Fruit fly (Drosophila melanogaster): ENCODE measurements around the gene CG32085.

CG32085 gene

dm6 chr3L:11683819-11684521 is 3.8 kb upstream of the CG32085 start, which contains the start of gene Sugb (continued):
- no peak for TF ChIP-seq CG10274 (GFP tag; optimal IDR thresholded peaks at IDR 0.05)
- TF ChIP-seq ind (GFP tag; optimal IDR thresholded peaks at IDR 0.05): peak; percentile 1
- no peak for TF ChIP-seq ara (GFP tag; IDR thresholded peaks at IDR 0.05)
- TF ChIP-seq gem (tag; optimal IDR thresholded peaks at IDR 0.05): peak; percentile 77
- TF ChIP-seq CG1529 (GFP tag; optimal IDR thresholded peaks at IDR 0.05): no peak
- TF ChIP-seq CG12155 (GFP tag; optimal IDR thresholded peaks at IDR 0.05): peak; percentile 71
- no peak for TF ChIP-seq Stat92E (GFP tag; optimal IDR thresholded peaks at IDR 0.05)
- TF ChIP-seq Neu2 (GFP tag; optimal IDR thresholded peaks at IDR 0.05; ENCODE audit: borderline replicate concordance): no peak
- TF ChIP-seq CG4730 (GFP tag; IDR thresholded peaks at IDR 0.05): peak; percentile 7; the same call in 1 of the 2 replicates
- TF ChIP-seq CG2120 (GFP tag; optimal IDR thresholded peaks at IDR 0.05): peak; percentile 91
- TF ChIP-seq sqz (GFP tag; optimal IDR thresholded peaks at IDR 0.05): peak; percentile 96
- TF ChIP-seq CG12236 (GFP tag; optimal IDR thresholded peaks at IDR 0.05): no peak
- no peak for TF ChIP-seq Dip2 (GFP tag; IDR thresholded peaks at IDR 0.05)
- TF ChIP-seq stwl (tag; optimal IDR thresholded peaks at IDR 0.05): no peak
- no peak for TF ChIP-seq emc (GFP tag; optimal IDR thresholded peaks at IDR 0.05)
- TF ChIP-seq Dbx (GFP tag; IDR thresholded peaks at IDR 0.05): no peak
- peak; percentile 20 for TF ChIP-seq CG2712 (tag; optimal IDR thresholded peaks at IDR 0.05)
- TF ChIP-seq dpn (GFP tag; optimal IDR thresholded peaks at IDR 0.05): peak; percentile 58 to 73
- TF ChIP-seq bowl (GFP tag; IDR thresholded peaks at IDR 0.05): no peak
- TF ChIP-seq trem (tag; optimal IDR thresholded peaks at IDR 0.05): peak; percentile 39
- TF ChIP-seq C15 (GFP tag; IDR thresholded peaks at IDR 0.05): no peak
- peak; percentile 27 for TF ChIP-seq Hmx (GFP tag; optimal IDR thresholded peaks at IDR 0.05)
- peak; percentile 4 for TF ChIP-seq CG8089 (GFP tag; optimal IDR thresholded peaks at IDR 0.05)
- peak; percentile 57 for TF ChIP-seq Nf-YB (GFP tag; optimal IDR thresholded peaks at IDR 0.05)
- no peak; the same call in 1 of the 2 replicates for TF ChIP-seq sisA (GFP tag; IDR thresholded peaks at IDR 0.05)
- no peak for TF ChIP-seq gt (GFP tag; IDR thresholded peaks at IDR 0.05)
- no peak for TF ChIP-seq CG17186 (GFP tag; optimal IDR thresholded peaks at IDR 0.05)
- TF ChIP-seq HLH3B (GFP tag; IDR thresholded peaks at IDR 0.05): peak; percentile 62
- peak; percentile 66 for TF ChIP-seq CG7987 (GFP tag; optimal IDR thresholded peaks at IDR 0.05)
- TF ChIP-seq wek (GFP tag; optimal IDR thresholded peaks at IDR 0.05): peak; percentile 44
- TF ChIP-seq z (GFP tag; IDR thresholded peaks at IDR 0.05): no peak
- peak; percentile 37 to 65 for TF ChIP-seq bsh (GFP tag; optimal IDR thresholded peaks at IDR 0.05)
- no peak for TF ChIP-seq CG8281 (tag; optimal IDR thresholded peaks at IDR 0.05)
- no peak for TF ChIP-seq Kr (GFP tag; optimal IDR thresholded peaks at IDR 0.05)
- TF ChIP-seq ab (GFP tag; optimal IDR thresholded peaks at IDR 0.05): no peak
- peak; percentile 66; the same call in 1 of the 2 replicates for TF ChIP-seq Atf6 (GFP tag; IDR thresholded peaks at IDR 0.05)
- peak; percentile 59 for TF ChIP-seq NfI (GFP tag; optimal IDR thresholded peaks at IDR 0.05)
- TF ChIP-seq CG3163 (GFP tag; optimal IDR thresholded peaks at IDR 0.05): peak; percentile 55
- TF ChIP-seq Dref (GFP tag; IDR thresholded peaks at IDR 0.05): peak; percentile 42
- TF ChIP-seq CG17361 (GFP tag; IDR thresholded peaks at IDR 0.05): peak; percentile 48; the same call in 2 of the 3 replicates
- peak; percentile 55 for TF ChIP-seq CG9727 (GFP tag; optimal IDR thresholded peaks at IDR 0.05)
- no peak for TF ChIP-seq CG18476 (GFP tag; optimal IDR thresholded peaks at IDR 0.05)
- peak; percentile 83 for TF ChIP-seq row (GFP tag; IDR thresholded peaks at IDR 0.05)
- peak; percentile 77 for TF ChIP-seq NFAT (GFP tag; IDR thresholded peaks at IDR 0.05)
- no peak for TF ChIP-seq CG12744 (GFP tag; optimal IDR thresholded peaks at IDR 0.05)
- no peak for TF ChIP-seq CG9215 (GFP tag; IDR thresholded peaks at IDR 0.05)
- TF ChIP-seq Bteb2 (GFP tag; optimal IDR thresholded peaks at IDR 0.05): peak; percentile 74
- TF ChIP-seq zfh1 (GFP tag; IDR thresholded peaks at IDR 0.05): peak; percentile 75; the same call in 2 of the 3 replicates
- peak; percentile 56 for TF ChIP-seq CG32772 (GFP tag; IDR thresholded peaks at IDR 0.05)
- no peak for TF ChIP-seq h (optimal IDR thresholded peaks at IDR 0.05)
- TF ChIP-seq D19A (tag; optimal IDR thresholded peaks at IDR 0.05): peak; percentile 19

Measured in whole organism, embryonic.